Fruit fly (Drosophila melanogaster) whole organism, pupa: ENCODE data around the gene CG8677.

Experiments
- CG13204 ChIP-seq: fragments of 200-800 bp; sonication (Bioruptor generic); optimal IDR thresholded peaks from 2 replicates; lab custom pipeline; 2018; ENCODE audit warnings: missing biosample characterization, mild to moderate bottlenecking, missing genetic modification characterization, moderate library complexity
- CG14655 ChIP-seq: fragments of 200-800 bp; sonication (Bioruptor generic); optimal IDR thresholded peaks from 3 replicates; lab custom pipeline; 2017; ENCODE audit warnings: mild to moderate bottlenecking, missing biosample characterization, missing genetic modification reagents, missing genetic modification characterization
- CG17806 ChIP-seq: fragments of 200-800 bp; sonication (Bioruptor generic); optimal IDR thresholded peaks from 2 replicates; lab custom pipeline; 2018; ENCODE audit warnings: missing biosample characterization, mild to moderate bottlenecking, missing genetic modification characterization, moderate library complexity
- CG32121 ChIP-seq: fragments of 200-800 bp; sonication (Bioruptor generic); IDR thresholded peaks from 2 replicates; pipeline ENCODE4 v1.3.6; 2022; ENCODE audit warnings: missing biosample characterization, missing genetic modification characterization
- CG4496 ChIP-seq: fragments of 200-800 bp; sonication (Bioruptor generic); IDR thresholded peaks from 3 replicates; pipeline ENCODE4 v1.3.6; 2022; ENCODE audit warnings: missing biosample characterization, missing genetic modification characterization
- CG8159 ChIP-seq: fragments of 200-800 bp; sonication (Bioruptor generic); optimal IDR thresholded peaks from 3 replicates; lab custom pipeline; 2018; ENCODE audit warnings: missing biosample characterization, mild to moderate bottlenecking, missing genetic modification characterization, moderate library complexity
- CG8301 ChIP-seq: fragments of 200-800 bp; sonication (Bioruptor generic); optimal IDR thresholded peaks from 2 replicates; lab custom pipeline; 2018; ENCODE audit warnings: missing biosample characterization, mild to moderate bottlenecking, missing genetic modification characterization
- EcR ChIP-seq: fragments of 200-800 bp; sonication (Bioruptor generic); optimal IDR thresholded peaks from 3 replicates; lab custom pipeline; 2019; ENCODE audit warnings: missing biosample characterization, missing genetic modification characterization, mild to moderate bottlenecking, moderate library complexity, missing genetic modification reagents
- Snoo ChIP-seq: fragments of 200-800 bp; sonication (Bioruptor generic); optimal IDR thresholded peaks from 3 replicates; lab custom pipeline; 2017; ENCODE audit warnings: missing biosample characterization, mild to moderate bottlenecking, missing genetic modification characterization, inconsistent platforms

DNA sequence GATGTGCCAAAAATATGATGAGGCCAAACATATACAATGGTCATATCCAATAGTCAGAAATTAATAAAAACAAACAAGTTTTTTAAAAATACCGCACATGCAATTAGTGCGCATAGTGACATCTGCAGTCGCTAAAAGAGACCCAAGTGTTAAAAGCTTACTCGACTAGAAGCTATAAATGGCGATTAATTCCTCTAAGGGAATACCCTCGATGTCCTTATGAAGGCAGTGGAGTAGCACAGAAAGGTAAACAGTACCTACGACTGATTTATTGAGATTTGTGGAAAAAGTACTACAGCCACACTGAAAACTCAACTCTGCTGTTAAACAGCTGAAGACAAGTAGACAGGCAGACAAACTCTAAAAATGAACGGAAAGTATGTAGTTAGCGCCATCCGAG is 39.8 kb downstream of the CG8677 start:
- TF ChIP-seq CG8301 (peak; percentile 29), CG4496 (GFP tag; lab: Robert Waterston, UW) (no peak), CG14655 (GFP tag; lab: Kevin White, UChicago) (no peak), EcR (GFP tag; lab: Kevin White, UChicago) (no peak), CG13204 (GFP tag; lab: Kevin White, UChicago) (no peak), CG8159 (tag; lab: Kevin White, UChicago) (no peak), Snoo (no peak), CG32121 (GFP tag; lab: Robert Waterston, UW) (peak; percentile 49; the same call in 1 of the 2 replicates), CG17806 (tag; lab: Kevin White, UChicago) (peak; percentile 37)
